Worm (Caenorhabditis elegans) whole organism, L4 larva: Measurements from ENCODE around the gene blos-8.

Experiments
- F10B5.3 ChIP-seq: sonication (generic microtip); optimal IDR thresholded peaks from 2 replicates; lab custom pipeline; 2016; ENCODE audit warnings: mild to moderate bottlenecking, missing genetic modification characterization, missing compliant biosample characterization
- F26F4.8 ChIP-seq: fragments of 200-800 bp; sonication (Bioruptor generic); conservative IDR thresholded peaks from 2 replicates; pipeline ENCODE4 v1.3.6; 2022; ENCODE audit warnings: missing genetic modification characterization, missing compliant biosample characterization
- R02D3.7 ChIP-seq: fragments of 150-350 bp; sonication (generic microtip); optimal IDR thresholded peaks from 3 replicates; lab custom pipeline; 2014; ENCODE audit warnings: missing biosample characterization, missing genetic modification characterization
- T26A8.4 ChIP-seq: fragments of 200-800 bp; sonication (Bioruptor generic); IDR thresholded peaks from 2 replicates; pipeline ENCODE4 v1.3.6; 2022; ENCODE audit warnings: missing genetic modification characterization, missing compliant biosample characterization
- Y48G9A.11 ChIP-seq: fragments of 200-800 bp; sonication (Bioruptor generic); IDR thresholded peaks from 2 replicates; pipeline ENCODE4 v1.3.6; 2022; ENCODE audit warnings: missing genetic modification reagents, missing genetic modification characterization, missing compliant biosample characterization
- aly-2 ChIP-seq: sonication (generic microtip); optimal IDR thresholded peaks from 2 replicates; lab custom pipeline; 2018; ENCODE audit warnings: missing biosample characterization, missing genetic modification characterization
- ama-1 ChIP-seq: fragments of 150-350 bp; optimal IDR thresholded peaks from 2 replicates; lab custom pipeline; 2014; ENCODE audit warnings: inconsistent platforms, mixed read lengths
- arid-1 ChIP-seq: fragments of 200-800 bp; sonication (Bioruptor generic); conservative IDR thresholded peaks from 2 replicates; pipeline ENCODE4 v1.3.6; 2022; ENCODE audit warnings: missing genetic modification reagents, missing genetic modification characterization, missing compliant biosample characterization
- attf-4 ChIP-seq: sonication (generic microtip); optimal IDR thresholded peaks from 3 replicates; lab custom pipeline; 2017; ENCODE audit warnings: missing biosample characterization, missing genetic modification characterization
- ceh-20 ChIP-seq: fragments of 200-800 bp; sonication (Bioruptor generic); IDR thresholded peaks from 2 replicates; pipeline ENCODE4 v1.3.6; 2022; ENCODE audit warnings: missing genetic modification reagents, missing genetic modification characterization, missing compliant biosample characterization
- ceh-82 ChIP-seq: sonication (generic microtip); optimal IDR thresholded peaks from 2 replicates; lab custom pipeline; 2017; ENCODE audit warnings: missing biosample characterization, missing genetic modification characterization
- ces-1 ChIP-seq: fragments of 150-350 bp; sonication (generic microtip); optimal IDR thresholded peaks from 4 replicates; lab custom pipeline; 2014; ENCODE audit warnings: missing biosample characterization, missing genetic modification reagents, missing genetic modification characterization
- cey-2 ChIP-seq: sonication (generic microtip); optimal IDR thresholded peaks from 3 replicates; lab custom pipeline; 2017; ENCODE audit warnings: missing genetic modification characterization, mild to moderate bottlenecking, missing compliant biosample characterization, antibody characterized with exemption, borderline replicate concordance; ENCODE audit not compliant: insufficient read depth
- ctbp-1 ChIP-seq: fragments of 200-800 bp; sonication (Bioruptor generic); IDR thresholded peaks from 2 replicates; pipeline ENCODE4 v1.3.6; 2022; ENCODE audit warnings: missing genetic modification reagents, missing genetic modification characterization, missing compliant biosample characterization
- daf-12 ChIP-seq: fragments of 150-350 bp; optimal IDR thresholded peaks from 2 replicates; lab custom pipeline; 2014; ENCODE audit warnings: missing biosample characterization, missing genetic modification reagents, missing genetic modification characterization
- dpl-1 ChIP-seq: fragments of 150-350 bp; optimal IDR thresholded peaks from 2 replicates; lab custom pipeline; 2014; ENCODE audit warnings: missing biosample characterization, missing genetic modification reagents, missing genetic modification characterization
- fos-1 ChIP-seq: fragments of 150-350 bp; optimal IDR thresholded peaks from 2 replicates; lab custom pipeline; 2014; ENCODE audit warnings: missing biosample characterization, missing genetic modification characterization
- hlh-11 ChIP-seq: fragments of 200-800 bp; sonication (Bioruptor generic); optimal IDR thresholded peaks from 2 replicates; lab custom pipeline; 2018; ENCODE audit warnings: mild to moderate bottlenecking, missing genetic modification characterization, missing compliant biosample characterization
- lim-7 ChIP-seq: fragments of 200-800 bp; sonication (Bioruptor generic); IDR thresholded peaks from 2 replicates; pipeline ENCODE4 v1.3.6; 2022; ENCODE audit warnings: missing genetic modification characterization, missing compliant biosample characterization
- lin-15B ChIP-seq: fragments of 150-350 bp; sonication (generic microtip); optimal IDR thresholded peaks from 3 replicates; lab custom pipeline; 2014; ENCODE audit warnings: missing biosample characterization, missing genetic modification characterization
- lir-3 ChIP-seq: sonication (generic microtip); optimal IDR thresholded peaks from 2 replicates; lab custom pipeline; 2016; ENCODE audit warnings: mild to moderate bottlenecking, missing genetic modification characterization, missing compliant biosample characterization
- lsy-2 ChIP-seq, 2 experiments: fragments of 150-350 bp in 1 of 2; sonication (generic microtip) in 1 of 2; optimal IDR thresholded peaks; 2 replicates each; lab custom pipeline; 2014 to 2017; ENCODE audit warnings: missing biosample characterization in 2 of 2, missing genetic modification characterization in 2 of 2
- madf-5 ChIP-seq, 2 experiments: fragments of 200-800 bp; sonication (Bioruptor generic); IDR thresholded peaks; 2 replicates each; pipeline ENCODE4 v1.3.6; 2022; ENCODE audit warnings: missing compliant biosample characterization in 2 of 2, missing genetic modification characterization in 2 of 2
- mxl-2 ChIP-seq: fragments of 200-800 bp; sonication (Bioruptor generic); conservative IDR thresholded peaks from 2 replicates; pipeline ENCODE4 v1.3.6; 2022; ENCODE audit warnings: missing genetic modification reagents, missing genetic modification characterization, missing compliant biosample characterization
- mxl-3 ChIP-seq: fragments of 200-800 bp; sonication (Bioruptor generic); optimal IDR thresholded peaks from 2 replicates; lab custom pipeline; 2018; ENCODE audit warnings: mild to moderate bottlenecking, missing genetic modification characterization, missing compliant biosample characterization
- nhr-102 ChIP-seq: sonication (generic microtip); optimal IDR thresholded peaks from 2 replicates; lab custom pipeline; 2016; ENCODE audit warnings: mild to moderate bottlenecking, missing genetic modification characterization, moderate library complexity, missing compliant biosample characterization
- nhr-11 ChIP-seq: fragments of 150-350 bp; optimal IDR thresholded peaks from 2 replicates; lab custom pipeline; 2014; ENCODE audit warnings: missing biosample characterization, missing genetic modification characterization
- nhr-25 ChIP-seq: sonication (generic microtip); optimal IDR thresholded peaks from 2 replicates; lab custom pipeline; 2017; ENCODE audit warnings: missing genetic modification characterization, mild to moderate bottlenecking, missing compliant biosample characterization, antibody characterized with exemption, moderate library complexity, borderline replicate concordance; ENCODE audit not compliant: insufficient read depth
- nhr-41 ChIP-seq: fragments of 200-800 bp; sonication (Bioruptor generic); IDR thresholded peaks from 2 replicates; pipeline ENCODE4 v1.3.6; 2022; ENCODE audit warnings: missing genetic modification reagents, missing genetic modification characterization, missing compliant biosample characterization
- nhr-76 ChIP-seq: fragments of 150-350 bp; optimal IDR thresholded peaks from 2 replicates; lab custom pipeline; 2014; ENCODE audit warnings: missing biosample characterization, missing genetic modification characterization
- nhr-77 ChIP-seq: fragments of 150-350 bp; optimal IDR thresholded peaks from 2 replicates; lab custom pipeline; 2014; ENCODE audit warnings: missing biosample characterization, missing genetic modification characterization
- saeg-2 ChIP-seq: fragments of 200-800 bp; sonication (Bioruptor generic); IDR thresholded peaks from 2 replicates; pipeline ENCODE4 v1.3.6; 2022; ENCODE audit warnings: missing genetic modification reagents, missing genetic modification characterization, missing compliant biosample characterization
- sdz-12 ChIP-seq: fragments of 200-800 bp; sonication (Bioruptor generic); optimal IDR thresholded peaks from 2 replicates; lab custom pipeline; 2018; ENCODE audit warnings: mild to moderate bottlenecking, missing genetic modification characterization, missing compliant biosample characterization
- set-16 ChIP-seq: fragments of 200-800 bp; sonication (Bioruptor generic); IDR thresholded peaks from 2 replicates; pipeline ENCODE4 v1.3.6; 2022; ENCODE audit warnings: missing genetic modification reagents, missing genetic modification characterization, missing compliant biosample characterization
- spr-1 ChIP-seq: sonication (generic microtip); optimal IDR thresholded peaks from 2 replicates; lab custom pipeline; 2016; ENCODE audit warnings: mild to moderate bottlenecking, missing genetic modification characterization, missing compliant biosample characterization
- tag-97 ChIP-seq: fragments of 200-800 bp; sonication (Bioruptor generic); IDR thresholded peaks from 2 replicates; pipeline ENCODE4 v1.3.6; 2022; ENCODE audit warnings: missing genetic modification characterization, missing compliant biosample characterization
- unc-130 ChIP-seq: sonication (generic microtip); optimal IDR thresholded peaks from 2 replicates; lab custom pipeline; 2016; ENCODE audit warnings: missing genetic modification reagents, missing genetic modification characterization, missing compliant biosample characterization
- unc-62 ChIP-seq, 3 experiments: fragments of 150-350 bp in 1 of 3; sonication (generic microtip); optimal IDR thresholded peaks in 2 of 3; peaks in 1 of 3; 1 replicate in 1 of 3; 2 replicates in 2 of 3; lab custom pipeline; 2014 to 2017; ENCODE audit warnings: missing biosample characterization in 3 of 3, missing genetic modification characterization in 3 of 3, missing genetic modification reagents in 3 of 3, missing genotype in 1 of 3
- zfp-3 ChIP-seq: fragments of 200-800 bp; sonication (Bioruptor generic); conservative IDR thresholded peaks from 2 replicates; pipeline ENCODE4 v1.3.6; 2022; ENCODE audit warnings: missing genetic modification reagents, missing genetic modification characterization, missing compliant biosample characterization
- zip-11 ChIP-seq: fragments of 200-800 bp; sonication (Bioruptor generic); IDR thresholded peaks from 2 replicates; pipeline ENCODE4 v1.3.6; 2022; ENCODE audit warnings: missing genetic modification characterization, missing compliant biosample characterization

blos-8 gene

ce11 chrX:15395723-15396122 is 35.3 kb downstream of the blos-8 start:
- no peak for TF ChIP-seq lir-3
- peak; percentile 69 for TF ChIP-seq ctbp-1
- TF ChIP-seq ama-1 (lab: Kevin White, UChicago) = no peak
- no peak for TF ChIP-seq attf-4 (tag; lab: Kevin White, UChicago)
- no peak for TF ChIP-seq zip-11 (GFP tag; lab: Robert Waterston, UW)
- no peak for TF ChIP-seq cey-2 (tag; lab: Kevin White, UChicago)
- TF ChIP-seq lsy-2 (tag; optimal IDR thresholded peaks at IDR 0.05; lab: Kevin White, UChicago) = peak in 1 of 2 experiments; percentile 23
- no peak for TF ChIP-seq mxl-3 (GFP tag; lab: Kevin White, UChicago)
- no peak for TF ChIP-seq fos-1
- TF ChIP-seq ceh-82 = no peak
- TF ChIP-seq set-16 (GFP tag; lab: Robert Waterston, UW) = 0 out of 2 replicates have a peak, but pooled peaks have one; percentile 26
- TF ChIP-seq nhr-77 (tag; lab: Kevin White, UChicago) = no peak
- peak; percentile 71 for TF ChIP-seq ces-1 (GFP tag; lab: Kevin White, UChicago)
- TF ChIP-seq unc-62 (GFP tag; optimal IDR thresholded peaks at IDR 0.05 in 1 of 2; lab: Kevin White, UChicago) = peak in 1 of 2 experiments; percentile 40
- no peak for TF ChIP-seq unc-62 (tag; optimal IDR thresholded peaks at IDR 0.05; lab: Kevin White, UChicago)
- no peak for TF ChIP-seq F26F4.8 (GFP tag; lab: Robert Waterston, UW)
- no peak for TF ChIP-seq aly-2 (tag; lab: Kevin White, UChicago)
- TF ChIP-seq hlh-11 = peak; percentile 21
- no peak for TF ChIP-seq T26A8.4 (GFP tag; lab: Robert Waterston, UW)
- no peak for TF ChIP-seq dpl-1 (GFP tag; lab: Kevin White, UChicago)
- TF ChIP-seq daf-12 (tag; lab: Kevin White, UChicago) = no peak
- no peak for TF ChIP-seq ceh-20 (GFP tag; lab: Robert Waterston, UW)
- TF ChIP-seq Y48G9A.11 (GFP tag; lab: Robert Waterston, UW) = no peak
- no peak for TF ChIP-seq unc-130 (GFP tag; lab: Kevin White, UChicago)
- TF ChIP-seq lin-15B (tag; lab: Kevin White, UChicago) = no peak
- no peak for TF ChIP-seq arid-1 (GFP tag; lab: Robert Waterston, UW)
- TF ChIP-seq nhr-102 (tag; lab: Kevin White, UChicago) = no peak
- no peak for TF ChIP-seq R02D3.7 (tag; lab: Kevin White, UChicago)

ce11 chrX:15392672-15393071 is 38.3 kb downstream of the blos-8 start:
- 0 out of 4 replicates have a peak, but pooled peaks of 1 of the 2 experiments have one; percentile 18 for TF ChIP-seq madf-5 (GFP tag; IDR thresholded peaks at IDR 0.05; lab: Robert Waterston, UW)
- no peak for TF ChIP-seq spr-1 (tag; lab: Kevin White, UChicago)
- no peak for TF ChIP-seq nhr-25
- TF ChIP-seq F10B5.3 = no peak
- TF ChIP-seq nhr-41 = no peak
- peak; percentile 64; the same call in 1 of the 2 replicates for TF ChIP-seq tag-97 (GFP tag; lab: Robert Waterston, UW)
- no peak for TF ChIP-seq zfp-3
- TF ChIP-seq nhr-76 (tag; lab: Kevin White, UChicago) = no peak
- no peak for TF ChIP-seq lim-7 (GFP tag; lab: Robert Waterston, UW)
- no peak for TF ChIP-seq saeg-2 (GFP tag; lab: Robert Waterston, UW)
- no peak for TF ChIP-seq mxl-2
- no peak for TF ChIP-seq F26F4.8 (GFP tag; lab: Robert Waterston, UW)

- TF ChIP-seq nhr-11 (peak; percentile 47), unc-62 (GFP tag; optimal IDR thresholded peaks at IDR 0.05 in 1 of 2; lab: Kevin White, UChicago) (peak in 1 of 2 experiments; percentile 71), unc-62 (tag; optimal IDR thresholded peaks at IDR 0.05; lab: Kevin White, UChicago) (no peak), sdz-12 (GFP tag; lab: Kevin White, UChicago) (no peak), ces-1 (GFP tag; lab: Kevin White, UChicago) (peak; percentile 19), lsy-2 (tag; optimal IDR thresholded peaks at IDR 0.05; lab: Kevin White, UChicago) (peak in 1 of 2 experiments; percentile 10)
Observed at ce11 chrX:15389853-15390252, 41.1 kb downstream of the blos-8 start.
